Worm (Caenorhabditis elegans): Measurements from ENCODE around the gene ptp-2.

- TF ChIP-seq ccch-3 (GFP tag; optimal IDR thresholded peaks at IDR 0.05): no peak
- TF ChIP-seq chd-7 (tag; optimal IDR thresholded peaks at IDR 0.05): no peak
- TF ChIP-seq C06A6.2 (GFP tag; conservative IDR thresholded peaks at IDR 0.05): no peak
- no peak for TF ChIP-seq ztf-26 (tag; optimal IDR thresholded peaks at IDR 0.05)
- no peak for TF ChIP-seq lin-40 (tag; optimal IDR thresholded peaks at IDR 0.05)
- no peak for TF ChIP-seq snpc-4 (GFP tag; optimal IDR thresholded peaks at IDR 0.05)
- no peak for TF ChIP-seq snpc-4 (tag; optimal IDR thresholded peaks at IDR 0.05)
- TF ChIP-seq ama-1 (optimal IDR thresholded peaks at IDR 0.05): no peak
- no peak for TF ChIP-seq ama-1 (GFP tag; optimal IDR thresholded peaks at IDR 0.05)
- TF ChIP-seq nfya-2 (GFP tag; IDR thresholded peaks at IDR 0.05): no peak
- TF ChIP-seq tbx-9 (tag; optimal IDR thresholded peaks at IDR 0.05; ENCODE audit: borderline replicate concordance): no peak
- TF ChIP-seq sptf-2 (GFP tag; optimal IDR thresholded peaks at IDR 0.05): no peak
- no peak for TF ChIP-seq ztf-3 (GFP tag; optimal IDR thresholded peaks at IDR 0.05)
- TF ChIP-seq ZK185.1 (tag; optimal IDR thresholded peaks at IDR 0.05; ENCODE audit: poor library complexity, severe bottlenecking): no peak
- TF ChIP-seq unc-62 (GFP tag; optimal IDR thresholded peaks at IDR 0.05): no peak
These were observed 22.6 kb upstream of the ptp-2 start, which contains the start of gene F59G1.4 for ce11 chrII:5895870-5896269.

Measured in whole organism, young adult.